Fruit fly (Drosophila melanogaster): ENCODE data around the gene CG9109.

CG9109 gene

dm6 chr2L:6065823-6066222, 31.6 kb upstream of the CG9109 start, which contains the start of the genes Fbw5 and CG9147 (continued):
- TF ChIP-seq CG10654 (GFP tag; optimal IDR thresholded peaks at IDR 0.05) (peak; percentile 99), CG11456 (GFP tag; IDR thresholded peaks at IDR 0.05) (peak; percentile 100), Adf1 (GFP tag; IDR thresholded peaks at IDR 0.05) (peak; percentile 93), CG9215 (GFP tag; IDR thresholded peaks at IDR 0.05) (peak; percentile 96), CG2116 (GFP tag; optimal IDR thresholded peaks at IDR 0.05) (peak; percentile 96), CG3847 (GFP tag; IDR thresholded peaks at IDR 0.05) (peak; percentile 99), CG12299 (tag; optimal IDR thresholded peaks at IDR 0.05) (peak; percentile 99), gce (GFP tag; IDR thresholded peaks at IDR 0.05) (peak; percentile 99), CG15269 (tag; optimal IDR thresholded peaks at IDR 0.05) (peak; percentile 100), CG14014 (GFP tag; IDR thresholded peaks at IDR 0.05) (peak; percentile 100), sens-2 (GFP tag; IDR thresholded peaks at IDR 0.05) (peak; percentile 99), Sox100B (GFP tag; optimal IDR thresholded peaks at IDR 0.05) (peak; percentile 99), CG4360 (GFP tag; IDR thresholded peaks at IDR 0.05) (peak; percentile 93), bigmax (GFP tag; optimal IDR thresholded peaks at IDR 0.05) (peak; percentile 81), nerfin-2 (GFP tag; IDR thresholded peaks at IDR 0.05; ENCODE audit: partially characterized antibody) (peak; percentile 71), CG14441 (GFP tag; IDR thresholded peaks at IDR 0.05) (peak; percentile 99), CG13296 (GFP tag; optimal IDR thresholded peaks at IDR 0.05) (peak; percentile 99), Ets65A (GFP tag) (peak; percentile 100), CG4424 (GFP tag; optimal IDR thresholded peaks at IDR 0.05) (peak; percentile 98), CG10431 (GFP tag; optimal IDR thresholded peaks at IDR 0.05) (peak; percentile 98), Jarid2 (GFP tag; optimal IDR thresholded peaks at IDR 0.05) (peak; percentile 89), bcd (GFP tag; optimal IDR thresholded peaks at IDR 0.05) (peak; percentile 99), gsb-n (tag; optimal IDR thresholded peaks at IDR 0.05) (peak; percentile 100), bowl (GFP tag; IDR thresholded peaks at IDR 0.05) (peak; percentile 98), corto (GFP tag; optimal IDR thresholded peaks at IDR 0.05) (peak; percentile 99), Kr (GFP tag; optimal IDR thresholded peaks at IDR 0.05) (peak; percentile 83), pum (GFP tag; optimal IDR thresholded peaks at IDR 0.05) (peak; percentile 99), CG2199 (GFP tag; IDR thresholded peaks at IDR 0.05) (peak; percentile 98), Chrac-16 (GFP tag; optimal IDR thresholded peaks at IDR 0.05) (peak; percentile 100), H2.0 (GFP tag; IDR thresholded peaks at IDR 0.05) (peak; percentile 100), HmgZ (tag; optimal IDR thresholded peaks at IDR 0.05) (peak; percentile 100), Max (GFP tag; optimal IDR thresholded peaks at IDR 0.05) (peak; percentile 100), CG31441 (GFP tag; IDR thresholded peaks at IDR 0.05) (peak; percentile 99), shn (GFP tag; optimal IDR thresholded peaks at IDR 0.05) (peak; percentile 99), Trl (optimal IDR thresholded peaks at IDR 0.05) (no peak), Trl (GFP tag; optimal IDR thresholded peaks at IDR 0.05) (peak; percentile 100), CG2712 (tag; optimal IDR thresholded peaks at IDR 0.05) (peak; percentile 99), repo (GFP tag; optimal IDR thresholded peaks at IDR 0.05) (peak; percentile 99), Oli (tag; optimal IDR thresholded peaks at IDR 0.05) (peak; percentile 100), NfI (GFP tag; optimal IDR thresholded peaks at IDR 0.05) (peak; percentile 100), toy (GFP tag; IDR thresholded peaks at IDR 0.05) (peak; percentile 97), CG8359 (GFP tag; optimal IDR thresholded peaks at IDR 0.05; ENCODE audit: borderline replicate concordance) (peak; percentile 90), CG42726 (GFP tag; IDR thresholded peaks at IDR 0.05; ENCODE audit: partially characterized antibody) (no peak), sug (tag; optimal IDR thresholded peaks at IDR 0.05) (peak; percentile 98), CG18599 (GFP tag; optimal IDR thresholded peaks at IDR 0.05) (peak; percentile 99), CG4820 (GFP tag; optimal IDR thresholded peaks at IDR 0.05) (peak; percentile 99), trh (GFP tag; optimal IDR thresholded peaks at IDR 0.05) (peak; percentile 99), Spps (tag; optimal IDR thresholded peaks at IDR 0.05) (peak; percentile 98), HmgD (GFP tag; optimal IDR thresholded peaks at IDR 0.05) (peak; percentile 99), NC2α (GFP tag; optimal IDR thresholded peaks at IDR 0.05) (peak; percentile 99), jigr1 (GFP tag; IDR thresholded peaks at IDR 0.05) (peak; percentile 99), CG1832 (GFP tag; optimal IDR thresholded peaks at IDR 0.05) (no peak)
